Worm (Caenorhabditis elegans) whole organism, L2 larva: ENCODE measurements around the gene B0361.3.

Experiments used
- ama-1 ChIP-seq: fragments of 150-350 bp; optimal IDR thresholded peaks from 2 replicates; lab custom pipeline; 2018; ENCODE audit warnings: inconsistent platforms
- lin-11 ChIP-seq: fragments of 150-350 bp; sonication (generic microtip); optimal IDR thresholded peaks from 2 replicates; lab custom pipeline; 2014; ENCODE audit warnings: missing biosample characterization, missing genetic modification characterization, inconsistent platforms, mixed read lengths
- unc-62 ChIP-seq: fragments of 150-350 bp; optimal IDR thresholded peaks from 2 replicates; lab custom pipeline; 2014; ENCODE audit warnings: missing biosample characterization, missing genetic modification reagents, missing genetic modification characterization

DNA sequence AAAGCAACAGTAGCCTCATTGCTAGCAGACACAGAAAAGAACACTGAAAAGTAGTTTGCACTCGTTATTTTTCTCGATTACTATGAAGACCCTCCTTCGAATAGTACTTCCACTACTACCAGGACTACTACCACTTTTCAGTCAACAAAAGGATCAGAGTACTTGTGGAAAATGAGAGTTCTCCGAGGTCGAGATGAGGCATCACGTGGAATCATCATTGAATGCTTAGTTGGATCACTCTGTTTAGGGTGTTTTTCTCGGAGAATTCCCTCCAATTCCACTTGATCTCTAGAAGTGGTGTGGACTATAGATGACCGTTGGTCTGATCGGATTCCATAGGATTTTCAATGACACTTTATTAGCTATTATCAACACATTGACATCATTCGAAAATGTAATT is 19.5 kb downstream of the B0361.3 start:
- TF ChIP-seq lin-11 (tag; lab: Kevin White, UChicago), result no peak
- TF ChIP-seq ama-1 (lab: Kevin White, UChicago), result no peak
- no peak for TF ChIP-seq unc-62
